Fruit fly (Drosophila melanogaster) whole organism, embryonic: Measurements from ENCODE around the gene mRpL4.

ENCODE experiments used
- Abd-B ChIP-seq: fragments of 200-800 bp; sonication (Bioruptor generic); optimal IDR thresholded peaks from 2 replicates; lab custom pipeline; 2018; ENCODE audit warnings: missing biosample characterization, mild to moderate bottlenecking, missing genetic modification characterization, moderate library complexity
- Atf3 ChIP-seq: fragments of 200-800 bp; sonication (Bioruptor generic); optimal IDR thresholded peaks from 3 replicates; lab custom pipeline; 2016; ENCODE audit warnings: missing biosample characterization, missing genetic modification characterization
- CG10147 ChIP-seq: fragments of 200-800 bp; sonication (Bioruptor generic); optimal IDR thresholded peaks from 2 replicates; lab custom pipeline; 2019; ENCODE audit warnings: missing biosample characterization, mild to moderate bottlenecking, missing genetic modification characterization, moderate library complexity
- CG1024 ChIP-seq: fragments of 200-800 bp; sonication (Bioruptor generic); IDR thresholded peaks from 2 replicates; pipeline ENCODE4 v1.3.6; 2022; ENCODE audit warnings: missing biosample characterization, missing genetic modification characterization
- CG13287 ChIP-seq: fragments of 200-800 bp; sonication (Bioruptor generic); IDR thresholded peaks from 2 replicates; pipeline ENCODE4 v1.3.6; 2022; ENCODE audit warnings: missing biosample characterization, missing genetic modification characterization; ENCODE audit not compliant: partially characterized antibody
- CG13624 ChIP-seq: fragments of 200-800 bp; sonication (Bioruptor generic); optimal IDR thresholded peaks from 2 replicates; lab custom pipeline; 2016; ENCODE audit warnings: missing biosample characterization, missing genetic modification characterization
- CG13894 ChIP-seq: fragments of 200-800 bp; sonication (Bioruptor generic); optimal IDR thresholded peaks from 3 replicates; lab custom pipeline; 2018; ENCODE audit warnings: missing biosample characterization, mild to moderate bottlenecking, missing genetic modification characterization, moderate library complexity
- CG15601 ChIP-seq: fragments of 200-800 bp; sonication (Bioruptor generic); optimal IDR thresholded peaks from 3 replicates; lab custom pipeline; 2019; ENCODE audit warnings: missing biosample characterization, mild to moderate bottlenecking, missing genetic modification characterization, moderate library complexity
- CG18011 ChIP-seq: fragments of 200-800 bp; sonication (Bioruptor generic); optimal IDR thresholded peaks from 2 replicates; lab custom pipeline; 2017; ENCODE audit warnings: missing biosample characterization, missing genetic modification characterization, mild to moderate bottlenecking, moderate library complexity, missing genotype
- CG1832 ChIP-seq: fragments of 200-800 bp; sonication (Bioruptor generic); optimal IDR thresholded peaks from 2 replicates; lab custom pipeline; 2017; ENCODE audit warnings: missing biosample characterization, mild to moderate bottlenecking, missing genetic modification characterization, inconsistent platforms
- CG2116 ChIP-seq: fragments of 200-800 bp; sonication (Bioruptor generic); optimal IDR thresholded peaks from 3 replicates; lab custom pipeline; 2018; ENCODE audit warnings: missing biosample characterization, mild to moderate bottlenecking, missing genetic modification characterization
- CG2712 ChIP-seq: fragments of 200-800 bp; optimal IDR thresholded peaks from 3 replicates; lab custom pipeline; 2019; ENCODE audit warnings: missing biosample characterization, mild to moderate bottlenecking, missing genetic modification characterization, moderate library complexity
- CG30431 ChIP-seq: fragments of 200-800 bp; sonication (Bioruptor generic); optimal IDR thresholded peaks from 2 replicates; lab custom pipeline; 2017; ENCODE audit warnings: missing biosample characterization, missing genetic modification characterization
- CG31365 ChIP-seq: fragments of 200-800 bp; sonication (Bioruptor generic); optimal IDR thresholded peaks from 2 replicates; lab custom pipeline; 2018; ENCODE audit warnings: missing biosample characterization, mild to moderate bottlenecking, missing genetic modification characterization
- CG32532 ChIP-seq: fragments of 200-800 bp; sonication (Bioruptor generic); IDR thresholded peaks from 2 replicates; pipeline ENCODE4 v1.3.6; 2022; ENCODE audit warnings: missing biosample characterization, missing genetic modification characterization
- CG3281 ChIP-seq: fragments of 200-800 bp; sonication (Bioruptor generic); optimal IDR thresholded peaks from 3 replicates; lab custom pipeline; 2017; ENCODE audit warnings: missing biosample characterization, mild to moderate bottlenecking, missing genetic modification characterization
- CG3995 ChIP-seq: fragments of 200-800 bp; sonication (Bioruptor generic); optimal IDR thresholded peaks from 3 replicates; lab custom pipeline; 2016; ENCODE audit warnings: missing biosample characterization, missing genetic modification characterization
- CG4707 ChIP-seq: fragments of 200-800 bp; sonication (Bioruptor generic); optimal IDR thresholded peaks from 2 replicates; lab custom pipeline; 2018; ENCODE audit warnings: missing biosample characterization, mild to moderate bottlenecking, missing genetic modification characterization, moderate library complexity
- CG6813 ChIP-seq: fragments of 200-800 bp; sonication (Bioruptor generic); optimal IDR thresholded peaks from 2 replicates; lab custom pipeline; 2017; ENCODE audit warnings: missing biosample characterization, missing genetic modification characterization, mild to moderate bottlenecking, moderate library complexity, missing genetic modification reagents
- CG7556 ChIP-seq: fragments of 200-800 bp; sonication (Bioruptor generic); optimal IDR thresholded peaks from 2 replicates; lab custom pipeline; 2017; ENCODE audit warnings: missing biosample characterization, mild to moderate bottlenecking, missing genetic modification characterization
- CG7928 ChIP-seq: fragments of 200-800 bp; sonication (Bioruptor generic); optimal IDR thresholded peaks from 2 replicates; lab custom pipeline; 2017; ENCODE audit warnings: missing biosample characterization, mild to moderate bottlenecking, missing genetic modification characterization
- CG7987 ChIP-seq: fragments of 200-800 bp; sonication (Bioruptor generic); optimal IDR thresholded peaks from 2 replicates; lab custom pipeline; 2018; ENCODE audit warnings: missing biosample characterization, mild to moderate bottlenecking, missing genetic modification characterization, moderate library complexity
- CG8290 ChIP-seq, 3 experiments: fragments of 200-800 bp; sonication (Bioruptor generic); optimal IDR thresholded peaks; 2 replicates each; lab custom pipeline; 2016 to 2019; ENCODE audit warnings: missing biosample characterization in 3 of 3, missing genetic modification characterization in 3 of 3, mild to moderate bottlenecking in 2 of 3, moderate library complexity in 1 of 3
- Dad ChIP-seq: fragments of 200-800 bp; sonication (Bioruptor generic); optimal IDR thresholded peaks from 3 replicates; lab custom pipeline; 2016; ENCODE audit warnings: missing biosample characterization, missing genetic modification characterization
- Doc3 ChIP-seq: fragments of 200-800 bp; sonication (Bioruptor generic); IDR thresholded peaks from 3 replicates; pipeline ENCODE4 v1.3.6; 2022; ENCODE audit warnings: missing biosample characterization, missing genetic modification characterization; ENCODE audit not compliant: partially characterized antibody
- Drgx ChIP-seq: fragments of 200-800 bp; sonication (Bioruptor generic); IDR thresholded peaks from 2 replicates; pipeline ENCODE4 v1.3.6; 2022; ENCODE audit warnings: missing biosample characterization, missing genetic modification characterization
- MTF-1 ChIP-seq: fragments of 200-800 bp; sonication (Bioruptor generic); optimal IDR thresholded peaks from 2 replicates; lab custom pipeline; 2018; ENCODE audit warnings: missing biosample characterization, mild to moderate bottlenecking, missing genetic modification characterization, borderline replicate concordance
- Oaz ChIP-seq: fragments of 200-800 bp; sonication (Bioruptor generic); IDR thresholded peaks from 2 replicates; pipeline ENCODE4 v1.3.6; 2022; ENCODE audit warnings: missing biosample characterization, missing genetic modification characterization
- PHDP ChIP-seq: fragments of 200-800 bp; sonication (Bioruptor generic); optimal IDR thresholded peaks from 3 replicates; lab custom pipeline; 2018; ENCODE audit warnings: missing biosample characterization, mild to moderate bottlenecking, missing genetic modification characterization, moderate library complexity
- Sry-δ ChIP-seq: fragments of 200-800 bp; sonication (Bioruptor generic); optimal IDR thresholded peaks from 2 replicates; lab custom pipeline; 2016; ENCODE audit warnings: missing biosample characterization, missing genetic modification characterization
- Usf ChIP-seq: fragments of 200-800 bp; sonication (Bioruptor generic); optimal IDR thresholded peaks from 2 replicates; lab custom pipeline; 2017; ENCODE audit warnings: missing genotype, missing biosample characterization, missing genetic modification characterization
- cas ChIP-seq: fragments of 200-800 bp; sonication (Bioruptor generic); IDR thresholded peaks from 2 replicates; pipeline ENCODE4 v1.3.6; 2022; ENCODE audit warnings: missing biosample characterization, missing genetic modification characterization
- chif ChIP-seq, 2 experiments: fragments of 200-800 bp; sonication (Bioruptor generic); optimal IDR thresholded peaks; 3 replicates each; lab custom pipeline; 2016; ENCODE audit warnings: missing biosample characterization in 2 of 2, missing genetic modification characterization in 2 of 2
- dimm ChIP-seq: fragments of 200-800 bp; sonication (Bioruptor generic); IDR thresholded peaks from 2 replicates; pipeline ENCODE4 v1.3.6; 2022; ENCODE audit warnings: missing biosample characterization, missing genetic modification characterization
- en ChIP-seq: fragments of 200-800 bp; sonication (Bioruptor generic); optimal IDR thresholded peaks from 2 replicates; lab custom pipeline; 2016; ENCODE audit warnings: missing biosample characterization, missing genetic modification characterization
- ftz-f1 ChIP-seq: fragments of 200-800 bp; sonication (Bioruptor generic); optimal IDR thresholded peaks from 2 replicates; lab custom pipeline; 2016; ENCODE audit warnings: missing biosample characterization, missing genetic modification characterization
- grau ChIP-seq: fragments of 200-800 bp; optimal IDR thresholded peaks from 3 replicates; lab custom pipeline; 2019; ENCODE audit warnings: missing biosample characterization, mild to moderate bottlenecking, missing genetic modification characterization, moderate library complexity
- gt ChIP-seq: fragments of 200-800 bp; sonication (Bioruptor generic); IDR thresholded peaks from 2 replicates; pipeline ENCODE4 v1.3.6; 2022; ENCODE audit warnings: missing biosample characterization, missing genetic modification characterization
- lilli ChIP-seq: fragments of 200-800 bp; sonication (Bioruptor generic); optimal IDR thresholded peaks from 3 replicates; lab custom pipeline; 2016; ENCODE audit warnings: missing biosample characterization, missing genetic modification characterization
- org-1 ChIP-seq: fragments of 200-800 bp; sonication (Bioruptor generic); optimal IDR thresholded peaks from 2 replicates; lab custom pipeline; 2017; ENCODE audit warnings: missing biosample characterization, missing genetic modification characterization
- peb ChIP-seq: fragments of 200-800 bp; sonication (Bioruptor generic); IDR thresholded peaks from 2 replicates; pipeline ENCODE4 v1.3.6; 2022; ENCODE audit warnings: missing biosample characterization, missing genetic modification characterization
- pita ChIP-seq: fragments of 200-800 bp; sonication (Bioruptor generic); optimal IDR thresholded peaks from 2 replicates; lab custom pipeline; 2017; ENCODE audit warnings: missing biosample characterization, mild to moderate bottlenecking, missing genetic modification characterization
- pros ChIP-seq: fragments of 200-800 bp; sonication (Bioruptor generic); optimal IDR thresholded peaks from 3 replicates; lab custom pipeline; 2019; ENCODE audit warnings: missing biosample characterization, mild to moderate bottlenecking, missing genetic modification characterization, moderate library complexity
- slp2 ChIP-seq: fragments of 200-800 bp; sonication (Bioruptor generic); optimal IDR thresholded peaks from 2 replicates; lab custom pipeline; 2016; ENCODE audit warnings: missing biosample characterization, missing genetic modification characterization
- sqz ChIP-seq: fragments of 200-800 bp; sonication (Bioruptor generic); optimal IDR thresholded peaks from 3 replicates; lab custom pipeline; 2018; ENCODE audit warnings: missing biosample characterization, mild to moderate bottlenecking, missing genetic modification characterization
- stc ChIP-seq: fragments of 200-800 bp; sonication (Bioruptor generic); IDR thresholded peaks from 2 replicates; pipeline ENCODE4 v1.3.6; 2022; ENCODE audit warnings: missing biosample characterization, missing genetic modification characterization
- trh ChIP-seq: fragments of 200-800 bp; sonication (Bioruptor generic); optimal IDR thresholded peaks from 2 replicates; lab custom pipeline; 2016; ENCODE audit warnings: missing biosample characterization, missing genetic modification characterization
- wdn ChIP-seq: fragments of 200-800 bp; sonication (Bioruptor generic); IDR thresholded peaks from 2 replicates; pipeline ENCODE4 v1.3.6; 2022; ENCODE audit warnings: missing biosample characterization, missing genetic modification characterization

mRpL4 gene

DNA sequence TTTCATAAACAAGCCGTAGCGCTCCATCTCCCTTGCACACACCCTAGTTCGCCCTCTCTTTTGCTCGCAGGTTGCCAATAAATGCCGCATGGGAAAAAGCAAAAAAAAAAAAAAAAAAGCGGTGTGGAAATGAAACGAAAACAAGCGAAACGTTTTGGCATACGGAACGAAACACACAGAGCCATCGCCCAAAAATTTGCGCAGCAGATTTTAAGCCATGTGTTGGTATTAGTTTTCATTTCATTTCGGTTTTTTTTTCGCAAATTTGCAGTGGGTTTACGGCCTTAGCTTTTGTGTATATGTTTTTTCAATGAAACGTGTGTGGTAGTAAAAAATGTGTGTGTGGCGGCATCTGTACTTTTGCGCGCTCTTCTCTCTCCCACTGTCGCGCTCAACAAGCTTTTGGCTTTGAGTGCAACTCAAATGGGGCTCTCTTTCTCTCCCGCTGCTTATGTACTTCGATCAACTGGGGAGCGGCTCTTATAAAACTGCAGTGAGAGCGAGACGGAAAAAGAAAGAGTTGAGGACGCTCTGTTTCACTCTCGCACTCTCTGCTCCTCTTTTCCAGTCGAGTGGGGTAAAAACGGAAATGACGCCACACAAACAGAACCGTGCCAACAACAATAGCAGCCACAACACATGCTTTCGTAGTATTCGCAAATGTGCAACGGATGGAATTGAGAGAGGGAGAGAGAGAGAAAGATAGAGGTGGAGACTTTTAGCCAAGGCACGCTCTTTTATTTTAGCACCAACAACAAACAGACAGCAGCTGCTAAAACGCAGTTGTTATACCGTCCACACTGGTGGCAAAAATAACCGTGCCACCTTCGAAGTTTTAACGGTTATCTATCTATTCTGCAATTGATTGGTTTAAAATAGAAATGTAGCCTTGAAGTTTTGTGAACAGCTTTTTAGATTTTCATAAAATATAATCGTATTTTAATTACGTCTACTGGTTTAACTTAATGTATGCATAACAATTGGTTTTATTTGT, 44.3 kb downstream of the mRpL4 start (continued):
- TF ChIP-seq Usf (GFP tag; lab: Kevin White, UChicago): no peak
- TF ChIP-seq Abd-B: peak; percentile 23
- peak; percentile 52 for TF ChIP-seq org-1
- no peak for TF ChIP-seq dimm (GFP tag; lab: Robert Waterston, UW)
- TF ChIP-seq MTF-1 (GFP tag; lab: Kevin White, UChicago): no peak
- peak; percentile 33 for TF ChIP-seq CG2712
- no peak for TF ChIP-seq cas
- TF ChIP-seq stc: no peak
- no peak for TF ChIP-seq CG32532 (GFP tag; lab: Robert Waterston, UW)
- TF ChIP-seq CG7556: peak; percentile 13
- TF ChIP-seq CG30431 (GFP tag; lab: Kevin White, UChicago): no peak
- TF ChIP-seq CG15601 (tag; lab: Kevin White, UChicago): peak; percentile 0
- peak; percentile 48 for TF ChIP-seq CG10147 (GFP tag; lab: Kevin White, UChicago)
- no peak for TF ChIP-seq pita
- peak; percentile 18 for TF ChIP-seq slp2
- TF ChIP-seq Doc3: no peak
- peak; percentile 64 for TF ChIP-seq lilli (GFP tag; lab: Kevin White, UChicago)
- peak in 1 of 2 experiments; percentile 20 for TF ChIP-seq chif (GFP tag; optimal IDR thresholded peaks at IDR 0.05; lab: Kevin White, UChicago)
- no peak for TF ChIP-seq CG1024
- peak; percentile 76 for TF ChIP-seq CG13624
- TF ChIP-seq Oaz (GFP tag; lab: Robert Waterston, UW): no peak
- no peak for TF ChIP-seq pros (GFP tag; lab: Kevin White, UChicago)
- no peak for TF ChIP-seq CG8290 (GFP tag; optimal IDR thresholded peaks at IDR 0.05; lab: Kevin White, UChicago)
- TF ChIP-seq CG8290 (tag; optimal IDR thresholded peaks at IDR 0.05; lab: Kevin White, UChicago): peak in 1 of 2 experiments; percentile 66
- TF ChIP-seq CG7928 (GFP tag; lab: Kevin White, UChicago): peak; percentile 25
- peak; percentile 60 for TF ChIP-seq PHDP (tag; lab: Kevin White, UChicago)
- peak; percentile 17 for TF ChIP-seq Sry-δ
- TF ChIP-seq CG1832 (GFP tag; lab: Kevin White, UChicago): peak; percentile 81
- TF ChIP-seq en: no peak
- TF ChIP-seq Drgx (GFP tag; lab: Robert Waterston, UW): no peak
- TF ChIP-seq CG31365: peak; percentile 47
- peak; percentile 32 for TF ChIP-seq CG18011 (GFP tag; lab: Kevin White, UChicago)
- peak; percentile 72 for TF ChIP-seq CG7987 (GFP tag; lab: Kevin White, UChicago)
- TF ChIP-seq CG2116 (GFP tag; lab: Kevin White, UChicago): peak; percentile 20
- no peak for TF ChIP-seq peb (GFP tag; lab: Robert Waterston, UW)
- TF ChIP-seq grau: peak; percentile 45
- peak; percentile 93 for TF ChIP-seq sqz (GFP tag; lab: Kevin White, UChicago)
- peak; percentile 36 for TF ChIP-seq trh (GFP tag; lab: Kevin White, UChicago)
- peak; percentile 60 for TF ChIP-seq CG13894 (tag; lab: Kevin White, UChicago)
- no peak for TF ChIP-seq gt (GFP tag; lab: Robert Waterston, UW)
- TF ChIP-seq CG6813 (GFP tag; lab: Kevin White, UChicago): peak; percentile 77
- peak; percentile 5 for TF ChIP-seq CG3995 (GFP tag; lab: Kevin White, UChicago)
- TF ChIP-seq Dad (GFP tag; lab: Kevin White, UChicago): peak; percentile 31
- no peak for TF ChIP-seq wdn (GFP tag; lab: Robert Waterston, UW)
- peak; percentile 31 for TF ChIP-seq ftz-f1 (GFP tag; lab: Kevin White, UChicago)
- TF ChIP-seq CG13287 (GFP tag; lab: Robert Waterston, UW): no peak
- peak; percentile 58 for TF ChIP-seq CG4707
- TF ChIP-seq Atf3 (GFP tag; lab: Kevin White, UChicago): no peak
- peak; percentile 83 for TF ChIP-seq CG3281 (GFP tag; lab: Kevin White, UChicago)
